Fruit fly (Drosophila melanogaster) whole organism, embryonic: ENCODE data around the gene trx.

Experiments
- ATbp ChIP-seq: fragments of 200-800 bp; sonication (Bioruptor generic); optimal IDR thresholded peaks from 2 replicates; lab custom pipeline; 2017; ENCODE audit warnings: missing biosample characterization, mild to moderate bottlenecking, missing genetic modification characterization, missing genetic modification reagents
- CG10147 ChIP-seq: fragments of 200-800 bp; sonication (Bioruptor generic); optimal IDR thresholded peaks from 2 replicates; lab custom pipeline; 2019; ENCODE audit warnings: missing biosample characterization, mild to moderate bottlenecking, missing genetic modification characterization, moderate library complexity
- CG10209 ChIP-seq: fragments of 200-800 bp; sonication (Bioruptor generic); optimal IDR thresholded peaks from 3 replicates; lab custom pipeline; 2017; ENCODE audit warnings: missing biosample characterization, mild to moderate bottlenecking, missing genetic modification characterization, missing genetic modification reagents
- CG1024 ChIP-seq: fragments of 200-800 bp; sonication (Bioruptor generic); IDR thresholded peaks from 2 replicates; pipeline ENCODE4 v1.3.6; 2022; ENCODE audit warnings: missing biosample characterization, missing genetic modification characterization
- CG11398 ChIP-seq: fragments of 200-800 bp; sonication (Bioruptor generic); optimal IDR thresholded peaks from 2 replicates; lab custom pipeline; 2016; ENCODE audit warnings: missing biosample characterization, missing genetic modification characterization
- CG12744 ChIP-seq: fragments of 200-800 bp; sonication (Bioruptor generic); optimal IDR thresholded peaks from 2 replicates; lab custom pipeline; 2016; ENCODE audit warnings: missing biosample characterization, missing genetic modification characterization
- CG14014 ChIP-seq: fragments of 200-800 bp; sonication (Bioruptor generic); IDR thresholded peaks from 2 replicates; pipeline ENCODE4 v1.3.6; 2022; ENCODE audit warnings: missing biosample characterization, missing genetic modification characterization
- CG15073 ChIP-seq: fragments of 200-800 bp; sonication (Bioruptor generic); optimal IDR thresholded peaks from 2 replicates; lab custom pipeline; 2016; ENCODE audit warnings: missing biosample characterization, missing genetic modification characterization
- CG18262 ChIP-seq: fragments of 200-800 bp; optimal IDR thresholded peaks from 3 replicates; lab custom pipeline; 2019; ENCODE audit warnings: missing biosample characterization, mild to moderate bottlenecking, missing genetic modification characterization, moderate library complexity
- CG30020 ChIP-seq: fragments of 200-800 bp; optimal IDR thresholded peaks from 2 replicates; lab custom pipeline; 2019; ENCODE audit warnings: missing biosample characterization, mild to moderate bottlenecking, missing genetic modification characterization, moderate library complexity
- CG31388 ChIP-seq: fragments of 200-800 bp; sonication (Bioruptor generic); optimal IDR thresholded peaks from 2 replicates; lab custom pipeline; 2016; ENCODE audit warnings: missing biosample characterization, missing genetic modification characterization
- CG3163 ChIP-seq: fragments of 200-800 bp; sonication (Bioruptor generic); optimal IDR thresholded peaks from 3 replicates; lab custom pipeline; 2016; ENCODE audit warnings: missing biosample characterization, missing genetic modification characterization
- CG33557 ChIP-seq: fragments of 200-800 bp; sonication (Bioruptor generic); optimal IDR thresholded peaks from 2 replicates; lab custom pipeline; 2019; ENCODE audit warnings: missing biosample characterization, mild to moderate bottlenecking, missing genetic modification characterization, moderate library complexity
- CG3838 ChIP-seq: fragments of 200-800 bp; sonication (Bioruptor generic); optimal IDR thresholded peaks from 3 replicates; lab custom pipeline; 2016; ENCODE audit warnings: missing biosample characterization, missing genetic modification characterization
- CG3995 ChIP-seq: fragments of 200-800 bp; sonication (Bioruptor generic); optimal IDR thresholded peaks from 3 replicates; lab custom pipeline; 2016; ENCODE audit warnings: missing biosample characterization, missing genetic modification characterization
- CG4854 ChIP-seq: fragments of 200-800 bp; sonication (Bioruptor generic); optimal IDR thresholded peaks from 2 replicates; lab custom pipeline; 2016; ENCODE audit warnings: missing biosample characterization, missing genetic modification characterization, inconsistent platforms
- CG5245 ChIP-seq: fragments of 200-800 bp; sonication (Bioruptor generic); optimal IDR thresholded peaks from 3 replicates; lab custom pipeline; 2016; ENCODE audit warnings: missing biosample characterization, missing genetic modification characterization
- CG6765 ChIP-seq: fragments of 200-800 bp; sonication (Bioruptor generic); optimal IDR thresholded peaks from 3 replicates; lab custom pipeline; 2017; ENCODE audit warnings: missing biosample characterization, mild to moderate bottlenecking, missing genetic modification characterization
- CG6791 ChIP-seq: fragments of 200-800 bp; sonication (Bioruptor generic); IDR thresholded peaks from 3 replicates; pipeline ENCODE4 v1.3.6; 2022; ENCODE audit warnings: missing biosample characterization, missing genetic modification characterization; ENCODE audit not compliant: partially characterized antibody
- CG6813 ChIP-seq: fragments of 200-800 bp; sonication (Bioruptor generic); optimal IDR thresholded peaks from 2 replicates; lab custom pipeline; 2017; ENCODE audit warnings: missing biosample characterization, missing genetic modification characterization, mild to moderate bottlenecking, moderate library complexity, missing genetic modification reagents
- CG8281 ChIP-seq: fragments of 200-800 bp; sonication (Bioruptor generic); optimal IDR thresholded peaks from 2 replicates; lab custom pipeline; 2018; ENCODE audit warnings: missing biosample characterization, mild to moderate bottlenecking, missing genetic modification characterization, moderate library complexity
- CG8359 ChIP-seq: fragments of 200-800 bp; sonication (Bioruptor generic); optimal IDR thresholded peaks from 2 replicates; lab custom pipeline; 2017; ENCODE audit warnings: missing biosample characterization, mild to moderate bottlenecking, missing genetic modification characterization, borderline replicate concordance
- CG8944 ChIP-seq: fragments of 200-800 bp; sonication (Bioruptor generic); optimal IDR thresholded peaks from 3 replicates; lab custom pipeline; 2016; ENCODE audit warnings: missing biosample characterization, missing genetic modification characterization
- Dad ChIP-seq: fragments of 200-800 bp; sonication (Bioruptor generic); optimal IDR thresholded peaks from 3 replicates; lab custom pipeline; 2016; ENCODE audit warnings: missing biosample characterization, missing genetic modification characterization
- Dll ChIP-seq: fragments of 200-800 bp; sonication (Bioruptor generic); IDR thresholded peaks from 4 replicates; pipeline ENCODE4 v1.3.6; 2022; ENCODE audit warnings: missing biosample characterization, missing genetic modification characterization; ENCODE audit not compliant: partially characterized antibody
- Gug ChIP-seq: fragments of 200-800 bp; sonication (Bioruptor generic); IDR thresholded peaks from 4 replicates; pipeline ENCODE4 v1.3.6; 2022; ENCODE audit warnings: missing biosample characterization, missing genetic modification characterization
- Hr39 ChIP-seq: fragments of >200 bp; optimal IDR thresholded peaks from 2 replicates; lab custom pipeline; 2017
- MBD-R2 ChIP-seq: fragments of 200-800 bp; sonication (Bioruptor generic); IDR thresholded peaks from 2 replicates; pipeline ENCODE4 v1.3.6; 2022; ENCODE audit warnings: missing biosample characterization, missing genetic modification characterization
- Mad ChIP-seq: fragments of 200-800 bp; sonication (Bioruptor generic); optimal IDR thresholded peaks from 2 replicates; lab custom pipeline; 2016; ENCODE audit warnings: missing biosample characterization, missing genetic modification characterization
- Max ChIP-seq: fragments of 200-800 bp; sonication (Bioruptor generic); optimal IDR thresholded peaks from 2 replicates; lab custom pipeline; 2016; ENCODE audit warnings: missing biosample characterization, mild to moderate bottlenecking, missing genetic modification characterization
- Nf-YC ChIP-seq: fragments of 200-800 bp; optimal IDR thresholded peaks from 3 replicates; lab custom pipeline; 2019; ENCODE audit warnings: missing biosample characterization, mild to moderate bottlenecking, missing genetic modification characterization, moderate library complexity
- Oaz ChIP-seq: fragments of 200-800 bp; sonication (Bioruptor generic); IDR thresholded peaks from 2 replicates; pipeline ENCODE4 v1.3.6; 2022; ENCODE audit warnings: missing biosample characterization, missing genetic modification characterization
- Sry-δ ChIP-seq: fragments of 200-800 bp; sonication (Bioruptor generic); optimal IDR thresholded peaks from 2 replicates; lab custom pipeline; 2016; ENCODE audit warnings: missing biosample characterization, missing genetic modification characterization
- Ssrp ChIP-seq: fragments of 200-800 bp; sonication (Bioruptor generic); optimal IDR thresholded peaks from 2 replicates; lab custom pipeline; 2018; ENCODE audit warnings: missing biosample characterization, mild to moderate bottlenecking, missing genetic modification characterization, moderate library complexity
- Trl ChIP-seq, 3 experiments: fragments of >200 bp in 2 of 3; fragments of 200-800 bp in 1 of 3; sonication (Bioruptor generic) in 1 of 3; optimal IDR thresholded peaks; 2 replicates in 1 of 3; 3 replicates in 2 of 3; lab custom pipeline; 2016 to 2017; ENCODE audit warnings: missing biosample characterization in 1 of 3, missing genetic modification characterization in 1 of 3
- chif ChIP-seq, 2 experiments: fragments of 200-800 bp; sonication (Bioruptor generic); optimal IDR thresholded peaks; 3 replicates each; lab custom pipeline; 2016; ENCODE audit warnings: missing biosample characterization in 2 of 2, missing genetic modification characterization in 2 of 2
- chn ChIP-seq: fragments of 200-800 bp; sonication (Bioruptor generic); optimal IDR thresholded peaks from 2 replicates; lab custom pipeline; 2016; ENCODE audit warnings: missing biosample characterization, missing genetic modification characterization
- dan ChIP-seq: fragments of 200-800 bp; sonication (Bioruptor generic); IDR thresholded peaks from 2 replicates; pipeline ENCODE4 v1.3.6; 2022; ENCODE audit warnings: missing biosample characterization, missing genetic modification characterization
- disco-r ChIP-seq: fragments of 200-800 bp; sonication (Bioruptor generic); optimal IDR thresholded peaks from 2 replicates; lab custom pipeline; 2016; ENCODE audit warnings: missing biosample characterization, missing genetic modification characterization
- fd102C ChIP-seq: fragments of 200-800 bp; sonication (Bioruptor generic); optimal IDR thresholded peaks from 2 replicates; lab custom pipeline; 2018; ENCODE audit warnings: missing biosample characterization, mild to moderate bottlenecking, missing genetic modification characterization, moderate library complexity
- fd64A ChIP-seq: fragments of 200-800 bp; sonication (Bioruptor generic); optimal IDR thresholded peaks from 3 replicates; lab custom pipeline; 2018; ENCODE audit warnings: missing biosample characterization, mild to moderate bottlenecking, missing genetic modification characterization
- grn ChIP-seq: fragments of 200-800 bp; sonication (Bioruptor generic); optimal IDR thresholded peaks from 3 replicates; lab custom pipeline; 2017; ENCODE audit warnings: missing biosample characterization, missing genetic modification characterization
- hkb ChIP-seq, 2 experiments: fragments of 200-800 bp in 1 of 2; fragments of >200 bp in 1 of 2; sonication (Bioruptor generic) in 1 of 2; IDR thresholded peaks in 1 of 2; optimal IDR thresholded peaks in 1 of 2; 2 replicates each; pipeline versions ENCODE4 v1.3.6 to Lab custom; 2017 to 2022; ENCODE audit warnings: missing biosample characterization in 1 of 2, missing genetic modification characterization in 1 of 2
- jigr1 ChIP-seq: fragments of 200-800 bp; sonication (Bioruptor generic); IDR thresholded peaks from 3 replicates; pipeline ENCODE4 v1.3.6; 2022; ENCODE audit warnings: missing biosample characterization, missing genetic modification characterization
- lmd ChIP-seq: fragments of 200-800 bp; sonication (Bioruptor generic); IDR thresholded peaks from 2 replicates; pipeline ENCODE4 v1.3.6; 2022; ENCODE audit warnings: missing biosample characterization, missing genetic modification characterization
- mam ChIP-seq: fragments of 200-800 bp; sonication (Bioruptor generic); optimal IDR thresholded peaks from 3 replicates; lab custom pipeline; 2016; ENCODE audit warnings: missing biosample characterization, missing genetic modification characterization
- onecut ChIP-seq: fragments of 200-800 bp; sonication (Bioruptor generic); IDR thresholded peaks from 2 replicates; pipeline ENCODE4 v1.3.6; 2022; ENCODE audit warnings: missing biosample characterization, missing genetic modification characterization
- psq ChIP-seq: fragments of 200-800 bp; sonication (Bioruptor generic); optimal IDR thresholded peaks from 2 replicates; lab custom pipeline; 2017; ENCODE audit warnings: missing biosample characterization, missing genetic modification characterization
- ranshi ChIP-seq: fragments of 200-800 bp; sonication (Bioruptor generic); IDR thresholded peaks from 2 replicates; pipeline ENCODE4 v1.3.6; 2022; ENCODE audit warnings: missing biosample characterization, missing genetic modification characterization
- tgo ChIP-seq: fragments of 200-800 bp; sonication (Bioruptor generic); IDR thresholded peaks from 3 replicates; pipeline ENCODE4 v1.3.6; 2022; ENCODE audit warnings: missing biosample characterization, missing genetic modification characterization
- twi ChIP-seq: fragments of 200-800 bp; optimal IDR thresholded peaks from 2 replicates; lab custom pipeline; 2019; ENCODE audit warnings: missing biosample characterization, mild to moderate bottlenecking, missing genetic modification characterization, moderate library complexity

trx gene

DNA sequence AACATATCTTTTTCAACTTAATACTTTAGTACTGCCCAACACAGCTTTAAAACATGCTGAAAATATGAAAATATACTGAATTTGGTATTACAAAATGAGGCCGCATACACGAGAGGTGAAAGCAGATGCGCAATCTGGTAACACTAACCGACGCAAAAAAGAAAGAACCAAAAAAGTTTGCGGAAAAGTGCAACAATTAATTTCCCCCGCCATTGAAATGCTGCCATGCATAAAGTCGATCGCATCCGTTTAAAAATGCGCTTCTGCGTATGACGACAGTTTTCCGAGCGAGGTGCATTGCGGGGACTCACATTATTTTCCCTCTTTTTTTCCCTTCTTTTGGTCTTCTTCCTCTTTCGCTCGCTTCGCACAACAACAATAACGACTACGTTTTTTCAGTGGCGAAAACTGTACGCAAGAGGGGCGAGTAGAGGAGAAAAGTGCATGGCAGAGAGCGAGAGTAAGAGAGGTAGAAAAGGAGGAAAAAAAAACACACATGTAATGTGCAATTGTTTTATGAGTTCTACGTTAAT, 29.3 kb upstream of the trx start, which contains the start of gene Set8 (continued):
- peak; percentile 38; the same call in 2 of the 4 replicates for TF ChIP-seq Dll (GFP tag; lab: Robert Waterston, UW)
- no peak for TF ChIP-seq lmd
- no peak for TF ChIP-seq CG11398
- TF ChIP-seq CG8359 (GFP tag; lab: Kevin White, UChicago): no peak
- TF ChIP-seq hkb (optimal IDR thresholded peaks at IDR 0.05; lab: Kevin White, UChicago): no peak
- TF ChIP-seq hkb (GFP tag; IDR thresholded peaks at IDR 0.05; lab: Robert Waterston, UW): no peak
- no peak for TF ChIP-seq Dad (GFP tag; lab: Kevin White, UChicago)
- no peak for TF ChIP-seq CG6765 (GFP tag; lab: Kevin White, UChicago)
- TF ChIP-seq CG30020 (tag; lab: Kevin White, UChicago): no peak
- no peak for TF ChIP-seq Ssrp (tag; lab: Kevin White, UChicago)
- no peak for TF ChIP-seq chn
- TF ChIP-seq tgo (GFP tag; lab: Robert Waterston, UW): no peak
- no peak for TF ChIP-seq CG10147
- no peak for TF ChIP-seq CG4854 (GFP tag; lab: Kevin White, UChicago)
- TF ChIP-seq CG1024 (GFP tag; lab: Robert Waterston, UW): no peak
- no peak for TF ChIP-seq CG10209
- TF ChIP-seq fd102C: no peak
- TF ChIP-seq CG14014: no peak
- TF ChIP-seq mam: no peak
- TF ChIP-seq ATbp: no peak
- TF ChIP-seq twi (tag; lab: Kevin White, UChicago): no peak
- no peak for TF ChIP-seq ranshi
- TF ChIP-seq disco-r (GFP tag; lab: Kevin White, UChicago): no peak
- no peak for TF ChIP-seq CG5245 (GFP tag; lab: Kevin White, UChicago)
- TF ChIP-seq MBD-R2 (GFP tag; lab: Robert Waterston, UW): peak; percentile 43
- no peak for TF ChIP-seq CG33557 (GFP tag; lab: Kevin White, UChicago)
- no peak for TF ChIP-seq CG8281 (tag; lab: Kevin White, UChicago)
- no peak for TF ChIP-seq onecut
- TF ChIP-seq CG15073 (GFP tag; lab: Kevin White, UChicago): no peak
- 0 out of 3 replicates have a peak, but pooled peaks have one; percentile 12 for TF ChIP-seq CG6791 (GFP tag; lab: Robert Waterston, UW)
- peak; percentile 90 for TF ChIP-seq psq
- no peak for TF ChIP-seq jigr1 (GFP tag; lab: Robert Waterston, UW)
- TF ChIP-seq CG8944 (GFP tag; lab: Kevin White, UChicago): no peak
- no peak for TF ChIP-seq dan (GFP tag; lab: Robert Waterston, UW)
- no peak for TF ChIP-seq CG12744
- no peak for TF ChIP-seq CG6813 (GFP tag; lab: Kevin White, UChicago)
- no peak for TF ChIP-seq CG3163 (GFP tag; lab: Kevin White, UChicago)
- no peak for TF ChIP-seq Nf-YC (tag; lab: Kevin White, UChicago)
- TF ChIP-seq Max (GFP tag; lab: Kevin White, UChicago): no peak
- no peak for TF ChIP-seq grn (GFP tag; lab: Kevin White, UChicago)
- no peak for TF ChIP-seq Oaz (GFP tag; lab: Robert Waterston, UW)
- TF ChIP-seq Mad: no peak
- TF ChIP-seq Gug (GFP tag; lab: Robert Waterston, UW): no peak
- TF ChIP-seq CG3995 (GFP tag; lab: Kevin White, UChicago): no peak
- no peak for TF ChIP-seq Hr39
- no peak for TF ChIP-seq chif (GFP tag; optimal IDR thresholded peaks at IDR 0.05; lab: Kevin White, UChicago)
- TF ChIP-seq fd64A: no peak
- TF ChIP-seq CG3838: no peak
- peak in 1 of 2 experiments; percentile 32 for TF ChIP-seq Trl (optimal IDR thresholded peaks at IDR 0.05; lab: Kevin White, UChicago)
- TF ChIP-seq Trl (GFP tag; optimal IDR thresholded peaks at IDR 0.05; lab: Kevin White, UChicago): no peak
- TF ChIP-seq CG31388 (GFP tag; lab: Kevin White, UChicago): no peak
- no peak for TF ChIP-seq CG18262 (tag; lab: Kevin White, UChicago)
- TF ChIP-seq Sry-δ (GFP tag; lab: Kevin White, UChicago): peak; percentile 24
